Worm (Caenorhabditis elegans) whole organism, L4/young adult: ENCODE results near the gene K09H11.4.

Experiments
- dao-5 ChIP-seq: sonication (generic microtip); optimal IDR thresholded peaks from 2 replicates; lab custom pipeline; 2016; ENCODE audit warnings: missing genotype, missing genetic modification characterization, moderate library complexity, missing compliant biosample characterization
- him-1 ChIP-seq: sonication (generic microtip); optimal IDR thresholded peaks from 2 replicates; lab custom pipeline; 2016; ENCODE audit warnings: missing genotype, missing genetic modification reagents, missing genetic modification characterization, missing compliant biosample characterization

DNA sequence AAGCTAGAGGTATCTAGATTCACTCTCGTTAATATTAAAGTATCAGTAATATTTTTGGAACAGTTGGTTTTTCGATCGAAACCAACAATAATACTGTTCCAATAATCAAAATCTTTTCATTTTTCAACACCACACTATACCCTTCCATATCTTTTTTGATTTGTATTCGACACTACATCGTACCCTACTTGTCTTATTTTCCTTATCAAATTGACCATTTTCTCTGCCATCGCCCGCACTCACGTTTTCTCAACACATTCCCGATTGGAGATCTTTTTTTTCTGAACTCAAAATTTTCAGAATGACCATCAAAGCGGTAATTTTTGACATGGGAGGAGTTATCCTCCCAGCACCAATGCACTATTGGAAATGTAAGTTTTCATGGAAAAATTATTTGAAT, 21.2 kb upstream of the K09H11.4 start, which contains the start of gene acds-10:
- TF ChIP-seq dao-5 (tag; lab: Kevin White, UChicago): no peak
- no peak for TF ChIP-seq him-1 (tag; lab: Kevin White, UChicago)
